Fruit fly (Drosophila melanogaster) whole organism, pupa: ENCODE data around the gene CG7296.

Experiments
- CG10348 ChIP-seq: fragments of 200-800 bp; sonication (Bioruptor generic); IDR thresholded peaks from 2 replicates; pipeline ENCODE4 v1.3.6; 2022; ENCODE audit warnings: missing biosample characterization, missing genetic modification characterization
- CG12605 ChIP-seq: fragments of 200-800 bp; sonication (Bioruptor generic); IDR thresholded peaks from 2 replicates; pipeline ENCODE4 v1.3.6; 2022; ENCODE audit warnings: missing biosample characterization, missing genetic modification characterization
- CG13204 ChIP-seq: fragments of 200-800 bp; sonication (Bioruptor generic); optimal IDR thresholded peaks from 2 replicates; lab custom pipeline; 2018; ENCODE audit warnings: missing biosample characterization, mild to moderate bottlenecking, missing genetic modification characterization, moderate library complexity
- CG14655 ChIP-seq: fragments of 200-800 bp; sonication (Bioruptor generic); optimal IDR thresholded peaks from 3 replicates; lab custom pipeline; 2017; ENCODE audit warnings: mild to moderate bottlenecking, missing biosample characterization, missing genetic modification reagents, missing genetic modification characterization
- CG15710 ChIP-seq: fragments of 200-800 bp; sonication (Bioruptor generic); optimal IDR thresholded peaks from 2 replicates; lab custom pipeline; 2018; ENCODE audit warnings: missing biosample characterization, mild to moderate bottlenecking, missing genetic modification characterization, moderate library complexity
- CG17806 ChIP-seq: fragments of 200-800 bp; sonication (Bioruptor generic); optimal IDR thresholded peaks from 2 replicates; lab custom pipeline; 2018; ENCODE audit warnings: missing biosample characterization, mild to moderate bottlenecking, missing genetic modification characterization, moderate library complexity
- CG32121 ChIP-seq: fragments of 200-800 bp; sonication (Bioruptor generic); IDR thresholded peaks from 2 replicates; pipeline ENCODE4 v1.3.6; 2022; ENCODE audit warnings: missing biosample characterization, missing genetic modification characterization
- CG34367 ChIP-seq: fragments of 200-800 bp; sonication (Bioruptor generic); optimal IDR thresholded peaks from 2 replicates; lab custom pipeline; 2018; ENCODE audit warnings: missing biosample characterization, mild to moderate bottlenecking, missing genetic modification characterization
- CG4496 ChIP-seq: fragments of 200-800 bp; sonication (Bioruptor generic); IDR thresholded peaks from 3 replicates; pipeline ENCODE4 v1.3.6; 2022; ENCODE audit warnings: missing biosample characterization, missing genetic modification characterization
- CG8159 ChIP-seq: fragments of 200-800 bp; sonication (Bioruptor generic); optimal IDR thresholded peaks from 3 replicates; lab custom pipeline; 2018; ENCODE audit warnings: missing biosample characterization, mild to moderate bottlenecking, missing genetic modification characterization, moderate library complexity
- CG8301 ChIP-seq: fragments of 200-800 bp; sonication (Bioruptor generic); optimal IDR thresholded peaks from 2 replicates; lab custom pipeline; 2018; ENCODE audit warnings: missing biosample characterization, mild to moderate bottlenecking, missing genetic modification characterization
- CG9948 ChIP-seq: fragments of 200-800 bp; sonication (Bioruptor generic); optimal IDR thresholded peaks from 2 replicates; lab custom pipeline; 2018; ENCODE audit warnings: missing biosample characterization, mild to moderate bottlenecking, missing genetic modification characterization, moderate library complexity
- D1 ChIP-seq: fragments of 200-800 bp; sonication (Bioruptor generic); optimal IDR thresholded peaks from 2 replicates; lab custom pipeline; 2018; ENCODE audit warnings: missing biosample characterization, mild to moderate bottlenecking, missing genetic modification characterization, moderate library complexity
- EcR ChIP-seq: fragments of 200-800 bp; sonication (Bioruptor generic); optimal IDR thresholded peaks from 3 replicates; lab custom pipeline; 2019; ENCODE audit warnings: missing biosample characterization, missing genetic modification characterization, mild to moderate bottlenecking, moderate library complexity, missing genetic modification reagents
- Ets98B ChIP-seq: fragments of 200-800 bp; sonication (Bioruptor generic); IDR thresholded peaks from 2 replicates; pipeline ENCODE4 v1.3.6; 2022; ENCODE audit warnings: missing biosample characterization, missing genetic modification characterization
- Pif1A ChIP-seq: fragments of 200-800 bp; sonication (Bioruptor generic); optimal IDR thresholded peaks from 3 replicates; lab custom pipeline; 2016; ENCODE audit warnings: missing biosample characterization, missing genetic modification characterization
- Pif1B ChIP-seq: fragments of 200-800 bp; sonication (Bioruptor generic); optimal IDR thresholded peaks from 3 replicates; lab custom pipeline; 2016; ENCODE audit warnings: missing biosample characterization, missing genetic modification characterization
- Snoo ChIP-seq: fragments of 200-800 bp; sonication (Bioruptor generic); optimal IDR thresholded peaks from 3 replicates; lab custom pipeline; 2017; ENCODE audit warnings: missing biosample characterization, mild to moderate bottlenecking, missing genetic modification characterization, inconsistent platforms
- fd96Ca ChIP-seq: fragments of 200-800 bp; sonication (Bioruptor generic); IDR thresholded peaks from 3 replicates; pipeline ENCODE4 v1.3.6; 2022; ENCODE audit warnings: missing biosample characterization, missing genetic modification characterization
- gl ChIP-seq: fragments of 200-800 bp; sonication (Bioruptor generic); optimal IDR thresholded peaks from 2 replicates; lab custom pipeline; 2018; ENCODE audit warnings: missing biosample characterization, mild to moderate bottlenecking, missing genetic modification characterization
- rn ChIP-seq: fragments of 200-800 bp; sonication (Bioruptor generic); IDR thresholded peaks from 2 replicates; pipeline ENCODE4 v1.3.6; 2022; ENCODE audit warnings: missing biosample characterization, missing genetic modification characterization

Gene CG7296

dm6 chr2L:10711221-10711620, 24.4 kb upstream of the CG7296 start:
- TF ChIP-seq CG10348 (GFP tag; lab: Robert Waterston, UW) (no peak), CG32121 (no peak), CG12605 (GFP tag; lab: Robert Waterston, UW) (no peak), CG9948 (no peak), CG8301 (tag; lab: Kevin White, UChicago) (no peak), Pif1A (GFP tag; lab: Kevin White, UChicago) (no peak), D1 (tag; lab: Kevin White, UChicago) (no peak), CG13204 (GFP tag; lab: Kevin White, UChicago) (no peak), CG4496 (GFP tag; lab: Robert Waterston, UW) (no peak), Pif1B (GFP tag; lab: Kevin White, UChicago) (no peak), CG15710 (tag; lab: Kevin White, UChicago) (no peak), CG8159 (tag; lab: Kevin White, UChicago) (no peak), gl (no peak)

dm6 chr2L:10709353-10709752, 22.5 kb upstream of the CG7296 start, which contains the start of gene Lip2:
Lip2 (minus strand) TSS chr2L:10709453.
- TF ChIP-seq fd96Ca (GFP tag; lab: Robert Waterston, UW): no peak
- TF ChIP-seq Snoo (tag; lab: Kevin White, UChicago): no peak
- TF ChIP-seq CG32121: no peak
- TF ChIP-seq, all 21 proteins: peak for 0

dm6 chr2L:10708089-10708488, 21.2 kb upstream of the CG7296 start:
- TF ChIP-seq CG10348 (GFP tag; lab: Robert Waterston, UW) (no peak), CG8301 (tag; lab: Kevin White, UChicago) (no peak), CG14655 (GFP tag; lab: Kevin White, UChicago) (no peak), CG8159 (tag; lab: Kevin White, UChicago) (no peak), CG32121 (no peak), CG12605 (GFP tag; lab: Robert Waterston, UW) (no peak), Pif1A (GFP tag; lab: Kevin White, UChicago) (no peak), CG17806 (no peak)

- TF ChIP-seq CG12605 (GFP tag; lab: Robert Waterston, UW): no peak
- TF ChIP-seq EcR (GFP tag; lab: Kevin White, UChicago): no peak
- no peak for TF ChIP-seq CG32121
- TF ChIP-seq Ets98B (GFP tag; lab: Robert Waterston, UW): no peak
- TF ChIP-seq CG34367 (tag; lab: Kevin White, UChicago): no peak
- no peak for TF ChIP-seq CG10348 (GFP tag; lab: Robert Waterston, UW)
These were observed 19.4 kb upstream of the CG7296 start for dm6 chr2L:10706267-10706666.

dm6 chr2L:10704425-10704824, 17.6 kb upstream of the CG7296 start:
- TF ChIP-seq gl: no peak
- TF ChIP-seq, all 21 proteins: peak for 0

- TF ChIP-seq CG8159 (tag; lab: Kevin White, UChicago) (no peak), Pif1A (GFP tag; lab: Kevin White, UChicago) (peak; percentile 25), Ets98B (GFP tag; lab: Robert Waterston, UW) (peak; percentile 76), CG4496 (GFP tag; lab: Robert Waterston, UW) (peak; percentile 82), Pif1B (GFP tag; lab: Kevin White, UChicago) (no peak), CG8301 (tag; lab: Kevin White, UChicago) (peak; percentile 56), CG32121 (peak; percentile 85), fd96Ca (GFP tag; lab: Robert Waterston, UW) (peak; percentile 69), CG12605 (GFP tag; lab: Robert Waterston, UW) (peak; percentile 54; the same call in 1 of the 2 replicates), EcR (GFP tag; lab: Kevin White, UChicago) (no peak), rn (0 out of 2 replicates have a peak, but pooled peaks have one; percentile 13), CG14655 (GFP tag; lab: Kevin White, UChicago) (peak; percentile 58)
These were observed 16.4 kb upstream of the CG7296 start, which contains the start of gene CG6415 for dm6 chr2L:10703281-10703680. CG6415 (plus strand) TSS chr2L:10703621.

- TF ChIP-seq Pif1A (GFP tag; lab: Kevin White, UChicago) (no peak), CG14655 (GFP tag; lab: Kevin White, UChicago) (no peak), Pif1B (GFP tag; lab: Kevin White, UChicago) (no peak), gl (no peak), CG12605 (GFP tag; lab: Robert Waterston, UW) (no peak), CG8301 (tag; lab: Kevin White, UChicago) (no peak), D1 (tag; lab: Kevin White, UChicago) (no peak), CG34367 (tag; lab: Kevin White, UChicago) (no peak), fd96Ca (GFP tag; lab: Robert Waterston, UW) (no peak), CG15710 (tag; lab: Kevin White, UChicago) (no peak), CG10348 (GFP tag; lab: Robert Waterston, UW) (no peak)
These were observed 14.7 kb upstream of the CG7296 start, which contains the start of gene Lip1 for dm6 chr2L:10701499-10702062. Lip1 (minus strand) TSS chr2L:10701544.
